Worm (Caenorhabditis elegans) whole organism, mixed stage, embryonic: ENCODE results near the gene srx-56.
A peak's percentile ranks its signal among the peaks of the same experiment; 100 is the strongest.

Source experiments
- M03D4.4 ChIP-seq: sonication (generic microtip); optimal IDR thresholded peaks from 2 replicates; lab custom pipeline; 2017; ENCODE audit warnings: mild to moderate bottlenecking, missing genetic modification characterization, missing compliant biosample characterization
- bed-3 ChIP-seq: fragments of 200-800 bp; sonication (Bioruptor generic); optimal IDR thresholded peaks from 3 replicates; lab custom pipeline; 2018; ENCODE audit warnings: mild to moderate bottlenecking, missing genetic modification characterization, moderate library complexity, missing compliant biosample characterization
- blmp-1 ChIP-seq: fragments of 150-350 bp; optimal IDR thresholded peaks from 2 replicates; lab custom pipeline; 2014; ENCODE audit warnings: missing biosample characterization, missing genetic modification characterization
- ceh-39 ChIP-seq: fragments of 150-350 bp; optimal IDR thresholded peaks from 2 replicates; lab custom pipeline; 2014; ENCODE audit warnings: missing biosample characterization, missing genetic modification characterization
- ceh-43 ChIP-seq: fragments of 200-800 bp; sonication (Bioruptor generic); optimal IDR thresholded peaks from 2 replicates; lab custom pipeline; 2018; ENCODE audit warnings: mild to moderate bottlenecking, missing genetic modification characterization, moderate library complexity, missing compliant biosample characterization
- ceh-83 ChIP-seq: fragments of 200-800 bp; sonication (Bioruptor generic); optimal IDR thresholded peaks from 2 replicates; lab custom pipeline; 2018; ENCODE audit warnings: mild to moderate bottlenecking, missing genetic modification characterization, missing compliant biosample characterization
- ces-1 ChIP-seq: fragments of 150-350 bp; optimal IDR thresholded peaks from 2 replicates; lab custom pipeline; 2014; ENCODE audit warnings: missing biosample characterization, missing genetic modification reagents, missing genetic modification characterization
- cnd-1 ChIP-seq: fragments of 200-800 bp; sonication (Bioruptor generic); optimal IDR thresholded peaks from 2 replicates; lab custom pipeline; 2018; ENCODE audit warnings: mild to moderate bottlenecking, missing genetic modification characterization, missing compliant biosample characterization
- drap-1 ChIP-seq: fragments of 200-800 bp; sonication (Bioruptor generic); optimal IDR thresholded peaks from 3 replicates; lab custom pipeline; 2018; ENCODE audit warnings: mild to moderate bottlenecking, missing genetic modification characterization, missing compliant biosample characterization
- elt-3 ChIP-seq: fragments of 150-350 bp; optimal IDR thresholded peaks from 2 replicates; lab custom pipeline; 2014; ENCODE audit warnings: missing biosample characterization, missing genetic modification characterization
- flh-1 ChIP-seq: fragments of 200-800 bp; sonication (Bioruptor generic); optimal IDR thresholded peaks from 2 replicates; lab custom pipeline; 2018; ENCODE audit warnings: mild to moderate bottlenecking, missing genetic modification characterization, moderate library complexity, missing compliant biosample characterization
- ham-2 ChIP-seq: fragments of 200-800 bp; sonication (Bioruptor generic); optimal IDR thresholded peaks from 2 replicates; lab custom pipeline; 2018; ENCODE audit warnings: mild to moderate bottlenecking, missing genetic modification characterization, missing compliant biosample characterization
- lin-13 ChIP-seq: fragments of 150-350 bp; optimal IDR thresholded peaks from 2 replicates; lab custom pipeline; 2014; ENCODE audit warnings: missing biosample characterization, missing genetic modification characterization
- lin-32 ChIP-seq: fragments of 200-800 bp; sonication (Bioruptor generic); optimal IDR thresholded peaks from 2 replicates; lab custom pipeline; 2018; ENCODE audit warnings: mild to moderate bottlenecking, missing genetic modification characterization, missing compliant biosample characterization
- lsy-2 ChIP-seq: fragments of 150-350 bp; optimal IDR thresholded peaks from 2 replicates; lab custom pipeline; 2014; ENCODE audit warnings: missing biosample characterization, missing genetic modification characterization
- mab-5 ChIP-seq: fragments of 150-350 bp; optimal IDR thresholded peaks from 2 replicates; lab custom pipeline; 2014; ENCODE audit warnings: missing biosample characterization, missing genetic modification characterization
- mep-1 ChIP-seq: fragments of 150-350 bp; optimal IDR thresholded peaks from 2 replicates; lab custom pipeline; 2017; ENCODE audit warnings: missing biosample characterization, missing genetic modification reagents, missing genetic modification characterization, inconsistent platforms
- mls-2 ChIP-seq: sonication (generic microtip); optimal IDR thresholded peaks from 2 replicates; lab custom pipeline; 2016; ENCODE audit warnings: mild to moderate bottlenecking, missing genetic modification characterization, moderate library complexity, missing compliant biosample characterization
- nhr-12 ChIP-seq: fragments of 150-350 bp; optimal IDR thresholded peaks from 2 replicates; lab custom pipeline; 2014; ENCODE audit warnings: missing biosample characterization, missing genetic modification characterization
- nhr-2 ChIP-seq: fragments of 150-350 bp; optimal IDR thresholded peaks from 2 replicates; lab custom pipeline; 2014; ENCODE audit warnings: missing biosample characterization, missing genetic modification characterization
- nhr-237 ChIP-seq: fragments of 150-350 bp; optimal IDR thresholded peaks from 2 replicates; lab custom pipeline; 2014; ENCODE audit warnings: missing biosample characterization, missing genetic modification characterization
- nhr-28 ChIP-seq: fragments of 150-350 bp; optimal IDR thresholded peaks from 2 replicates; lab custom pipeline; 2014; ENCODE audit warnings: missing biosample characterization, missing genetic modification characterization
- nhr-76 ChIP-seq: sonication (generic microtip); optimal IDR thresholded peaks from 2 replicates; lab custom pipeline; 2017; ENCODE audit warnings: missing biosample characterization, missing genetic modification characterization
- pha-4 ChIP-seq: fragments of 150-350 bp; optimal IDR thresholded peaks from 2 replicates; lab custom pipeline; 2018; ENCODE audit warnings: missing biosample characterization, missing genetic modification reagents, missing genetic modification characterization
- sem-2 ChIP-seq: fragments of 200-800 bp; sonication (Bioruptor generic); optimal IDR thresholded peaks from 2 replicates; lab custom pipeline; 2018; ENCODE audit warnings: mild to moderate bottlenecking, missing genetic modification characterization, missing compliant biosample characterization
- snpc-4 ChIP-seq: fragments of 150-350 bp; optimal IDR thresholded peaks from 2 replicates; lab custom pipeline; 2014; ENCODE audit warnings: missing biosample characterization, missing genetic modification characterization
- sptf-1 ChIP-seq: sonication (generic microtip); optimal IDR thresholded peaks from 2 replicates; lab custom pipeline; 2017; ENCODE audit warnings: mild to moderate bottlenecking, missing genetic modification characterization, moderate library complexity, missing compliant biosample characterization
- tbx-8 ChIP-seq: fragments of 200-800 bp; sonication (Bioruptor generic); optimal IDR thresholded peaks from 2 replicates; lab custom pipeline; 2018; ENCODE audit warnings: mild to moderate bottlenecking, missing genetic modification characterization, moderate library complexity, missing compliant biosample characterization
- unc-120 ChIP-seq: sonication (generic microtip); optimal IDR thresholded peaks from 2 replicates; lab custom pipeline; 2017; ENCODE audit warnings: missing genetic modification characterization, missing compliant biosample characterization; ENCODE audit not compliant: poor library complexity, severe bottlenecking
- unc-39 ChIP-seq: fragments of 150-350 bp; optimal IDR thresholded peaks from 2 replicates; lab custom pipeline; 2014; ENCODE audit warnings: missing biosample characterization, missing genetic modification characterization
- unc-62 ChIP-seq: fragments of 150-350 bp; optimal IDR thresholded peaks from 2 replicates; lab custom pipeline; 2014; ENCODE audit warnings: missing biosample characterization, missing genetic modification reagents, missing genetic modification characterization
- zip-8 ChIP-seq: fragments of 150-350 bp; optimal IDR thresholded peaks from 2 replicates; lab custom pipeline; 2014; ENCODE audit warnings: missing biosample characterization, missing genetic modification characterization
- ztf-11 ChIP-seq: fragments of 150-350 bp; optimal IDR thresholded peaks from 2 replicates; lab custom pipeline; 2014; ENCODE audit warnings: missing biosample characterization, missing genetic modification characterization

The srx-56 gene

DNA sequence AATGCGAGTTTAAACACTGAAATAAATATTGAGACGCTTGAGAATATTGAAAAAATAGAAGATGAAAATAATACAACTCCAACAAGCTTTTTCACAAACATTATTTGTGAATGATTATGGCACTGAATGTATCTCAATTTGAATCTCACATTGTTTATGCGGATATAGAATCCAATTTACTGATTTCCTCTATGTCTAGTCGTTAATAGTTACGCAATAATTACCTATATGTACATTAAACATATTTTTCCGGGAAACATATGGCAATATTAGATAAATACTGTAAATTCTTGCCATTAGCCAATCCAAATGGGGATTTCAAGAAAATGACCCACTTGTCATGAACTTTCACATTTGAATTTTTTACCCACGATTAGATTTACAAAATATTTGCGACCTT lies 21.2 kb downstream of the srx-56 start, which contains the start of gene srx-9:
TSS of gene srx-9 (minus strand) at position 101 of the 400 bp plus-strand sequence.
- TF ChIP-seq mab-5 (tag; lab: Kevin White, UChicago), result no peak
- peak; percentile 33 for TF ChIP-seq zip-8 (tag; lab: Kevin White, UChicago)

DNA sequence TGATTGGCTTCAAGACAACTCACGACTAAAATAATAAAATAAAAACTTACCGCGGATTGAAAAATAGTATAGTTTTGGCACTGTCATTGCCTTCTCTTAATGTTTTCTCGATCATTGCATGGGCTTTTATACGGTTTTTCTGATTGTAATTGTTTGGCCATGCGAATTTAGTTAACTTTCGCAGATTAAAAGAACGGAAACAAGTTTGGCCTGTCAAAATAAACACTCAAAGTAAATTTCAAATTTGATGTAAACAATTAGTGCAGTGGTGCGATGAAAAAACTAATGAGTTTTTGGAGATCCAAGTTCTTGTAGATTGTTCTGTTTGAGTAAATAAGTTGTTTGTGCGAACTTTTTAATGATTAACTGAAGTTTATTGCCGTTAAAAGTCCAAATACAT lies 25.0 kb downstream of the srx-56 start, which contains the start of gene gst-41:
TSS of gene gst-41 (minus strand) at position 101 of the 400 bp plus-strand sequence.
- no peak for TF ChIP-seq ceh-39 (tag; lab: Kevin White, UChicago)
- no peak for TF ChIP-seq unc-39 (tag; lab: Kevin White, UChicago)
- no peak for TF ChIP-seq nhr-237 (tag; lab: Kevin White, UChicago)
- no peak for TF ChIP-seq pha-4 (tag; lab: Kevin White, UChicago)

ce11 chrV:7400095-7400494 lies 25.9 kb downstream of the srx-56 start, which contains the start of gene cnc-9:
TSS of gene cnc-9 (minus strand) at chrV:7400195.
- no peak for TF ChIP-seq ceh-83
- TF ChIP-seq ztf-11 (tag; lab: Kevin White, UChicago), result no peak
- TF ChIP-seq flh-1 (GFP tag; lab: Kevin White, UChicago), result no peak
- TF ChIP-seq nhr-12 (tag; lab: Kevin White, UChicago), result no peak
- no peak for TF ChIP-seq sem-2
- no peak for TF ChIP-seq nhr-28 (tag; lab: Kevin White, UChicago)
- no peak for TF ChIP-seq lsy-2 (tag; lab: Kevin White, UChicago)
- no peak for TF ChIP-seq unc-62 (GFP tag; lab: Kevin White, UChicago)
- TF ChIP-seq bed-3 (GFP tag; lab: Kevin White, UChicago), result no peak
- TF ChIP-seq ham-2 (GFP tag; lab: Kevin White, UChicago), result no peak
- TF ChIP-seq ces-1 (GFP tag; lab: Kevin White, UChicago), result no peak
- TF ChIP-seq mls-2 (tag; lab: Kevin White, UChicago), result no peak
- no peak for TF ChIP-seq mab-5 (tag; lab: Kevin White, UChicago)
- TF ChIP-seq cnd-1, result no peak
- no peak for TF ChIP-seq lin-32 (GFP tag; lab: Kevin White, UChicago)
- no peak for TF ChIP-seq unc-120 (tag; lab: Kevin White, UChicago)
- no peak for TF ChIP-seq M03D4.4 (tag; lab: Kevin White, UChicago)
- TF ChIP-seq lin-13, result no peak
- no peak for TF ChIP-seq nhr-2 (tag; lab: Kevin White, UChicago)

- no peak for TF ChIP-seq drap-1 (GFP tag; lab: Kevin White, UChicago)
- TF ChIP-seq ztf-11 (tag; lab: Kevin White, UChicago), result no peak
- no peak for TF ChIP-seq pha-4 (tag; lab: Kevin White, UChicago)
- no peak for TF ChIP-seq blmp-1 (tag; lab: Kevin White, UChicago)
- TF ChIP-seq tbx-8 (GFP tag; lab: Kevin White, UChicago), result no peak
- TF ChIP-seq bed-3 (GFP tag; lab: Kevin White, UChicago), result no peak
- no peak for TF ChIP-seq mab-5 (tag; lab: Kevin White, UChicago)
- no peak for TF ChIP-seq cnd-1
- TF ChIP-seq nhr-2 (tag; lab: Kevin White, UChicago), result no peak
- TF ChIP-seq sptf-1 (tag; lab: Kevin White, UChicago), result no peak
- no peak for TF ChIP-seq nhr-12 (tag; lab: Kevin White, UChicago)
- TF ChIP-seq nhr-76 (tag; lab: Kevin White, UChicago), result no peak
- no peak for TF ChIP-seq M03D4.4 (tag; lab: Kevin White, UChicago)
These were observed 26.4 kb downstream of the srx-56 start, which contains the start of gene srx-60 for ce11 chrV:7400588-7400987. TSS of gene srx-60 (plus strand) at chrV:7400888.

ce11 chrV:7402355-7402754 lies 28.2 kb downstream of the srx-56 start, which contains the start of gene srj-13:
TSS of gene srj-13 (plus strand) at chrV:7402655.
- TF ChIP-seq ztf-11 (tag; lab: Kevin White, UChicago) (no peak), sptf-1 (tag; lab: Kevin White, UChicago) (no peak), nhr-28 (tag; lab: Kevin White, UChicago) (no peak), tbx-8 (GFP tag; lab: Kevin White, UChicago) (no peak), bed-3 (GFP tag; lab: Kevin White, UChicago) (no peak), unc-120 (tag; lab: Kevin White, UChicago) (no peak), snpc-4 (tag; lab: Kevin White, UChicago) (no peak), lin-32 (GFP tag; lab: Kevin White, UChicago) (no peak), nhr-76 (tag; lab: Kevin White, UChicago) (no peak), ceh-39 (tag; lab: Kevin White, UChicago) (no peak), mep-1 (no peak), unc-62 (GFP tag; lab: Kevin White, UChicago) (no peak), ceh-43 (no peak), ceh-83 (no peak), elt-3 (tag; lab: Kevin White, UChicago) (no peak), lsy-2 (tag; lab: Kevin White, UChicago) (no peak), blmp-1 (tag; lab: Kevin White, UChicago) (no peak)
